Fruit fly (Drosophila melanogaster) whole organism, prepupa: Measurements from ENCODE around the gene Mocs1.

Experiments
- Blimp-1 ChIP-seq: fragments of 200-800 bp; sonication (Bioruptor generic); optimal IDR thresholded peaks from 3 replicates; lab custom pipeline; 2017; ENCODE audit warnings: missing biosample characterization, missing genetic modification characterization, mild to moderate bottlenecking, moderate library complexity, missing genetic modification reagents
- CG10669 ChIP-seq: fragments of 200-800 bp; sonication (Bioruptor generic); optimal IDR thresholded peaks from 3 replicates; lab custom pipeline; 2018; ENCODE audit warnings: missing biosample characterization, mild to moderate bottlenecking, missing genetic modification characterization, moderate library complexity
- CG11762 ChIP-seq: fragments of 200-800 bp; sonication (Bioruptor generic); optimal IDR thresholded peaks from 3 replicates; lab custom pipeline; 2016; ENCODE audit warnings: missing biosample characterization, missing genetic modification characterization; ENCODE audit not compliant: insufficient read depth
- CG15336 ChIP-seq: fragments of 200-800 bp; sonication (Bioruptor generic); IDR thresholded peaks from 2 replicates; pipeline ENCODE4 v1.3.6; 2022; ENCODE audit warnings: missing biosample characterization, missing genetic modification characterization
- CG1621 ChIP-seq: fragments of 200-800 bp; sonication (Bioruptor generic); optimal IDR thresholded peaks from 3 replicates; lab custom pipeline; 2018; ENCODE audit warnings: missing biosample characterization, mild to moderate bottlenecking, missing genetic modification characterization
- CG16779 ChIP-seq: fragments of 200-800 bp; sonication (Bioruptor generic); optimal IDR thresholded peaks from 3 replicates; lab custom pipeline; 2017; ENCODE audit warnings: missing biosample characterization, mild to moderate bottlenecking, missing genetic modification characterization
- CG3032 ChIP-seq: fragments of 200-800 bp; optimal IDR thresholded peaks from 2 replicates; lab custom pipeline; 2019; ENCODE audit warnings: missing biosample characterization, mild to moderate bottlenecking, missing genetic modification characterization, moderate library complexity
- CG31627 ChIP-seq: fragments of 200-800 bp; sonication (Bioruptor generic); optimal IDR thresholded peaks from 3 replicates; lab custom pipeline; 2016; ENCODE audit warnings: missing biosample characterization, missing genetic modification characterization
- CG32006 ChIP-seq: fragments of 200-800 bp; sonication (Bioruptor generic); optimal IDR thresholded peaks from 3 replicates; lab custom pipeline; 2017; ENCODE audit warnings: missing biosample characterization, mild to moderate bottlenecking, missing genetic modification characterization
- CG34406 ChIP-seq: fragments of 200-800 bp; sonication (Bioruptor generic); optimal IDR thresholded peaks from 3 replicates; lab custom pipeline; 2016; ENCODE audit warnings: missing biosample characterization, missing genetic modification characterization
- CG4318 ChIP-seq: fragments of 200-800 bp; sonication (Bioruptor generic); optimal IDR thresholded peaks from 3 replicates; lab custom pipeline; 2017; ENCODE audit warnings: missing biosample characterization, mild to moderate bottlenecking, missing genetic modification characterization
- CG6163 ChIP-seq: fragments of 200-800 bp; sonication (Bioruptor generic); IDR thresholded peaks from 3 replicates; pipeline ENCODE4 v1.3.6; 2022; ENCODE audit warnings: missing biosample characterization, missing genetic modification characterization
- CG6276 ChIP-seq: fragments of 200-800 bp; sonication (Bioruptor generic); optimal IDR thresholded peaks from 2 replicates; lab custom pipeline; 2017; ENCODE audit warnings: missing biosample characterization, mild to moderate bottlenecking, missing genetic modification characterization
- CG6792 ChIP-seq: fragments of 200-800 bp; sonication (Bioruptor generic); optimal IDR thresholded peaks from 3 replicates; lab custom pipeline; 2016; ENCODE audit warnings: missing biosample characterization, missing genetic modification characterization
- CG6854 ChIP-seq: fragments of 200-800 bp; sonication (Bioruptor generic); optimal IDR thresholded peaks from 2 replicates; lab custom pipeline; 2017; ENCODE audit warnings: missing biosample characterization, mild to moderate bottlenecking, missing genetic modification characterization
- CG7368 ChIP-seq: fragments of 200-800 bp; sonication (Bioruptor generic); optimal IDR thresholded peaks from 3 replicates; lab custom pipeline; 2016; ENCODE audit warnings: missing biosample characterization, missing genetic modification characterization
- CG8119 ChIP-seq: fragments of 200-800 bp; sonication (Bioruptor generic); IDR thresholded peaks from 3 replicates; pipeline ENCODE4 v1.3.6; 2022; ENCODE audit warnings: missing biosample characterization, missing genetic modification characterization
- CG8319 ChIP-seq: fragments of 200-800 bp; sonication (Bioruptor generic); optimal IDR thresholded peaks from 3 replicates; lab custom pipeline; 2016; ENCODE audit warnings: missing biosample characterization, missing genetic modification characterization
- CG9139 ChIP-seq: fragments of 200-800 bp; sonication (Bioruptor generic); optimal IDR thresholded peaks from 3 replicates; lab custom pipeline; 2017; ENCODE audit warnings: missing biosample characterization, mild to moderate bottlenecking, missing genetic modification characterization
- Eip75B ChIP-seq: fragments of 200-800 bp; sonication (Bioruptor generic); optimal IDR thresholded peaks from 3 replicates; lab custom pipeline; 2016; ENCODE audit warnings: missing biosample characterization, missing genetic modification characterization
- Eip78C ChIP-seq: fragments of 200-800 bp; sonication (Bioruptor generic); peaks from one replicate; lab custom pipeline; 2016; ENCODE audit warnings: missing biosample characterization, missing genetic modification characterization
- Eip93F ChIP-seq: fragments of 200-800 bp; sonication (Bioruptor generic); optimal IDR thresholded peaks from 2 replicates; lab custom pipeline; 2016; ENCODE audit warnings: missing biosample characterization, mild to moderate bottlenecking, missing genetic modification characterization
- Ets21C ChIP-seq: fragments of 200-800 bp; sonication (Bioruptor generic); optimal IDR thresholded peaks from 3 replicates; lab custom pipeline; 2016; ENCODE audit warnings: missing biosample characterization, missing genetic modification characterization
- Ets96B ChIP-seq: fragments of 200-800 bp; optimal IDR thresholded peaks from 2 replicates; lab custom pipeline; 2019; ENCODE audit warnings: missing biosample characterization, mild to moderate bottlenecking, missing genetic modification characterization, moderate library complexity
- Gug ChIP-seq: fragments of 200-800 bp; sonication (Bioruptor generic); IDR thresholded peaks from 2 replicates; pipeline ENCODE4 v1.3.6; 2022; ENCODE audit warnings: missing biosample characterization, missing genetic modification characterization
- Hr38 ChIP-seq: sonication (Bioruptor generic); optimal IDR thresholded peaks from 2 replicates; lab custom pipeline; 2016; ENCODE audit warnings: missing biosample characterization, missing genetic modification characterization
- Hr39 ChIP-seq: fragments of 200-800 bp; sonication (Bioruptor generic); optimal IDR thresholded peaks from 2 replicates; lab custom pipeline; 2016; ENCODE audit warnings: missing biosample characterization, missing genetic modification characterization
- Lpt ChIP-seq: fragments of 200-800 bp; sonication (Bioruptor generic); optimal IDR thresholded peaks from 3 replicates; lab custom pipeline; 2016; ENCODE audit warnings: missing biosample characterization, missing genetic modification characterization
- Met ChIP-seq: fragments of 200-800 bp; sonication (Bioruptor generic); optimal IDR thresholded peaks from 3 replicates; lab custom pipeline; 2016; ENCODE audit warnings: missing biosample characterization, missing genetic modification characterization
- OdsH ChIP-seq: fragments of 200-800 bp; sonication (Bioruptor generic); optimal IDR thresholded peaks from 3 replicates; lab custom pipeline; 2016; ENCODE audit warnings: missing biosample characterization, missing genetic modification characterization
- Sox102F ChIP-seq: fragments of 200-800 bp; sonication (Bioruptor generic); optimal IDR thresholded peaks from 2 replicates; lab custom pipeline; 2016; ENCODE audit warnings: missing biosample characterization, mild to moderate bottlenecking, missing genetic modification characterization
- Sox15 ChIP-seq: fragments of 200-800 bp; sonication (Bioruptor generic); optimal IDR thresholded peaks from 3 replicates; lab custom pipeline; 2016; ENCODE audit warnings: missing biosample characterization, missing genetic modification characterization
- achi ChIP-seq: fragments of 200-800 bp; sonication (Bioruptor generic); optimal IDR thresholded peaks from 3 replicates; lab custom pipeline; 2016; ENCODE audit warnings: missing biosample characterization, missing genetic modification characterization
- acj6 ChIP-seq: fragments of 200-800 bp; sonication (Bioruptor generic); optimal IDR thresholded peaks from 3 replicates; lab custom pipeline; 2016; ENCODE audit warnings: missing biosample characterization, missing genetic modification characterization
- cyc ChIP-seq: fragments of 200-800 bp; sonication (Bioruptor generic); optimal IDR thresholded peaks from 3 replicates; lab custom pipeline; 2016; ENCODE audit warnings: missing biosample characterization, missing genetic modification characterization
- dac ChIP-seq: fragments of 200-800 bp; sonication (Bioruptor generic); optimal IDR thresholded peaks from 2 replicates; lab custom pipeline; 2017; ENCODE audit warnings: missing biosample characterization, mild to moderate bottlenecking, missing genetic modification characterization
- dsx ChIP-seq: fragments of 200-800 bp; optimal IDR thresholded peaks from 3 replicates; lab custom pipeline; 2019; ENCODE audit warnings: missing biosample characterization, mild to moderate bottlenecking, missing genetic modification characterization, moderate library complexity; ENCODE audit not compliant: poor library complexity, severe bottlenecking
- eg ChIP-seq: fragments of 200-800 bp; sonication (Bioruptor generic); IDR thresholded peaks from 3 replicates; pipeline ENCODE4 v1.3.6; 2022; ENCODE audit warnings: missing biosample characterization, missing genetic modification characterization
- esn ChIP-seq: fragments of 200-800 bp; sonication (Bioruptor generic); optimal IDR thresholded peaks from 2 replicates; lab custom pipeline; 2016; ENCODE audit warnings: missing biosample characterization, mild to moderate bottlenecking, missing genetic modification characterization, moderate library complexity
- fd59A ChIP-seq: fragments of 200-800 bp; sonication (Bioruptor generic); optimal IDR thresholded peaks from 2 replicates; lab custom pipeline; 2017; ENCODE audit warnings: missing biosample characterization, mild to moderate bottlenecking, missing genetic modification characterization, missing genetic modification reagents
- fd85E ChIP-seq: fragments of 200-800 bp; sonication (Bioruptor generic); optimal IDR thresholded peaks from 3 replicates; lab custom pipeline; 2016; ENCODE audit warnings: missing biosample characterization, missing genetic modification characterization
- fkh ChIP-seq: fragments of 200-800 bp; sonication (Bioruptor generic); optimal IDR thresholded peaks from 3 replicates; lab custom pipeline; 2017; ENCODE audit warnings: missing biosample characterization, mild to moderate bottlenecking, missing genetic modification characterization, moderate library complexity
- lz ChIP-seq: fragments of 200-800 bp; sonication (Bioruptor generic); optimal IDR thresholded peaks from 3 replicates; lab custom pipeline; 2016; ENCODE audit warnings: missing biosample characterization, missing genetic modification characterization
- net ChIP-seq: fragments of 200-800 bp; sonication (Bioruptor generic); optimal IDR thresholded peaks from 3 replicates; lab custom pipeline; 2016; ENCODE audit warnings: missing biosample characterization, missing genetic modification characterization
- pdm3 ChIP-seq: fragments of 200-800 bp; sonication (Bioruptor generic); optimal IDR thresholded peaks from 3 replicates; lab custom pipeline; 2016; ENCODE audit warnings: missing biosample characterization, missing genetic modification characterization
- salr ChIP-seq, 2 experiments: fragments of 200-800 bp; sonication (Bioruptor generic); optimal IDR thresholded peaks; 3 replicates each; lab custom pipeline; 2016 to 2018; ENCODE audit warnings: missing biosample characterization in 2 of 2, missing genetic modification characterization in 2 of 2, mild to moderate bottlenecking in 1 of 2
- spab ChIP-seq: fragments of 200-800 bp; sonication (Bioruptor generic); optimal IDR thresholded peaks from 2 replicates; lab custom pipeline; 2017; ENCODE audit warnings: missing biosample characterization, mild to moderate bottlenecking, missing genetic modification characterization, missing genetic modification reagents
- ss ChIP-seq, 2 experiments: fragments of 200-800 bp; sonication (Bioruptor generic); optimal IDR thresholded peaks; 2 replicates in 1 of 2; 3 replicates in 1 of 2; lab custom pipeline; 2017 to 2018; ENCODE audit warnings: mild to moderate bottlenecking in 2 of 2, missing biosample characterization in 2 of 2, missing genetic modification characterization in 2 of 2, moderate library complexity in 1 of 2
- svp ChIP-seq: fragments of 200-800 bp; sonication (Bioruptor generic); peaks from one replicate; lab custom pipeline; 2016; ENCODE audit warnings: missing biosample characterization, missing genetic modification characterization
- topi ChIP-seq: fragments of 200-800 bp; sonication (Bioruptor generic); optimal IDR thresholded peaks from 3 replicates; lab custom pipeline; 2016; ENCODE audit warnings: missing biosample characterization, missing genetic modification characterization
- vri ChIP-seq: fragments of 200-800 bp; sonication (Bioruptor generic); optimal IDR thresholded peaks from 3 replicates; lab custom pipeline; 2016; ENCODE audit warnings: missing biosample characterization, mild to moderate bottlenecking, missing genetic modification characterization

Gene Mocs1

DNA sequence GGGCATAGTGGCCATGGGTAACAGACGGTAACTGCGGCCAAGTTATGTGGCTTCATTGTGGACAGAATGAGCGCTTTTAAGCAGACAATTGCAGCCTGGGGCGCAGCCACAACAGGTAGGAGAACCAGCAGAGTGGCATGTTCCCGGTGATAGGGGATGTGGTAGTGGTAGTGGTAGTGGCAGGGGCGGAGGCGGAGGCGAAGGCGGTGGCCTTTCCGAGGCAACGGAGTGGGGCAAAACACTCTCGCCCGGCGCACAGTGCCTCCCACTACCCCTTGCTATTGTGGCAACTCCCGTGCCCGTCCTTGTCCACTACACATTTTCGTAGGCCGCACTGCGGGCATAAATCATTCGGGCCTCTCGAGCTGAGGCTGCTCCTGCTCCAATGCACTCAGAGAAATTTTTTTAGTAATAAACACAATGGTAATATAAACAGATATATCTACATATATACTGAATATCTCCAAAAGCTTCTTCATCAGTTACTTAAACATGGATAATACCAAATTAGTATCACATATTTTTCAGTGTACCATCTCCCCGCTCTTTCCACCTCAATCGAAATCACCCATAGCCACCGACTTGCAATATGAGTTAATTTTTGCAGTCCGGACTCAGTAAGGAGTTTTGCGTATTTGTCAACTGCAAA is 36.9 kb upstream of the Mocs1 start:
- peak; percentile 66 for TF ChIP-seq CG11762
- peak; percentile 76 for TF ChIP-seq CG6276 (GFP tag; lab: Kevin White, UChicago)
- TF ChIP-seq ss (GFP tag; optimal IDR thresholded peaks at IDR 0.05; lab: Kevin White, UChicago) = peak; percentile 74 to 78
- peak; percentile 65 for TF ChIP-seq Hr39 (GFP tag; lab: Kevin White, UChicago)
- peak; percentile 60 for TF ChIP-seq CG31627 (GFP tag; lab: Kevin White, UChicago)
- TF ChIP-seq cyc (GFP tag; lab: Kevin White, UChicago) = peak; percentile 54
- peak; percentile 56 for TF ChIP-seq Sox102F (GFP tag; lab: Kevin White, UChicago)
- peak; percentile 40 for TF ChIP-seq CG4318 (GFP tag; lab: Kevin White, UChicago)
- peak; percentile 59 for TF ChIP-seq CG6792 (GFP tag; lab: Kevin White, UChicago)
- peak; percentile 26 for TF ChIP-seq CG6854 (GFP tag; lab: Kevin White, UChicago)
- TF ChIP-seq fd59A = peak; percentile 64
- peak; percentile 74 for TF ChIP-seq acj6
- TF ChIP-seq CG32006 = peak; percentile 79
- peak; percentile 32 for TF ChIP-seq CG7368 (GFP tag; lab: Kevin White, UChicago)
- peak; percentile 59 for TF ChIP-seq CG9139 (GFP tag; lab: Kevin White, UChicago)
- TF ChIP-seq CG16779 (tag; lab: Kevin White, UChicago) = peak; percentile 50
- TF ChIP-seq CG1621 (tag; lab: Kevin White, UChicago) = peak; percentile 74
- TF ChIP-seq CG10669 (GFP tag; lab: Kevin White, UChicago) = peak; percentile 74
- TF ChIP-seq CG8119 = peak; percentile 88
- TF ChIP-seq Eip93F (GFP tag; lab: Kevin White, UChicago) = no peak
- TF ChIP-seq Ets21C (GFP tag; lab: Kevin White, UChicago) = peak; percentile 36
- peak; percentile 82 for TF ChIP-seq Met
- peak; percentile 89 for TF ChIP-seq svp (GFP tag; lab: Kevin White, UChicago)
- peak; percentile 41 for TF ChIP-seq Sox15 (GFP tag; lab: Kevin White, UChicago)
- no peak for TF ChIP-seq fd85E (GFP tag; lab: Kevin White, UChicago)
- peak; percentile 61 for TF ChIP-seq vri (GFP tag; lab: Kevin White, UChicago)
- TF ChIP-seq Eip78C (GFP tag; lab: Kevin White, UChicago) = peak; percentile 96
- TF ChIP-seq CG6163 (GFP tag; lab: Robert Waterston, UW) = peak; percentile 79
- TF ChIP-seq Eip75B (GFP tag; lab: Kevin White, UChicago) = peak; percentile 79
- TF ChIP-seq CG8319 = peak; percentile 31
- TF ChIP-seq Gug (GFP tag; lab: Robert Waterston, UW) = peak; percentile 78
- peak; percentile 80 for TF ChIP-seq OdsH (GFP tag; lab: Kevin White, UChicago)
- TF ChIP-seq net (GFP tag; lab: Kevin White, UChicago) = peak; percentile 64
- TF ChIP-seq Blimp-1 (GFP tag; lab: Kevin White, UChicago) = peak; percentile 70
- TF ChIP-seq CG3032 (tag; lab: Kevin White, UChicago) = peak; percentile 79
- peak; percentile 85 for TF ChIP-seq eg (GFP tag; lab: Robert Waterston, UW)
- TF ChIP-seq CG15336 (GFP tag; lab: Robert Waterston, UW) = peak; percentile 86
- TF ChIP-seq fkh = no peak
- peak; percentile 61 for TF ChIP-seq dac
- no peak for TF ChIP-seq Hr38 (GFP tag; lab: Kevin White, UChicago)
- peak; percentile 71 for TF ChIP-seq Lpt (GFP tag; lab: Kevin White, UChicago)
- TF ChIP-seq topi (GFP tag; lab: Kevin White, UChicago) = peak; percentile 76
- peak; percentile 76 for TF ChIP-seq achi (GFP tag; lab: Kevin White, UChicago)
- TF ChIP-seq spab (GFP tag; lab: Kevin White, UChicago) = peak; percentile 81
- TF ChIP-seq Ets96B = peak; percentile 85
- TF ChIP-seq dsx = peak; percentile 82
- TF ChIP-seq esn = peak; percentile 81
- TF ChIP-seq pdm3 (GFP tag; lab: Kevin White, UChicago) = peak; percentile 67
- TF ChIP-seq lz (GFP tag; lab: Kevin White, UChicago) = peak; percentile 68
- peak; percentile 60 for TF ChIP-seq CG34406 (GFP tag; lab: Kevin White, UChicago)
- TF ChIP-seq salr (GFP tag; optimal IDR thresholded peaks at IDR 0.05; lab: Kevin White, UChicago) = peak; percentile 33 to 46
